Fruit fly (Drosophila melanogaster) whole organism, prepupa: ENCODE results near the gene CG32102.

Experiments used
- CG10669 ChIP-seq: fragments of 200-800 bp; sonication (Bioruptor generic); optimal IDR thresholded peaks from 3 replicates; lab custom pipeline; 2018; ENCODE audit warnings: missing biosample characterization, mild to moderate bottlenecking, missing genetic modification characterization, moderate library complexity
- CG11762 ChIP-seq: fragments of 200-800 bp; sonication (Bioruptor generic); optimal IDR thresholded peaks from 3 replicates; lab custom pipeline; 2016; ENCODE audit warnings: missing biosample characterization, missing genetic modification characterization; ENCODE audit not compliant: insufficient read depth
- CG15336 ChIP-seq: fragments of 200-800 bp; sonication (Bioruptor generic); IDR thresholded peaks from 2 replicates; pipeline ENCODE4 v1.3.6; 2022; ENCODE audit warnings: missing biosample characterization, missing genetic modification characterization
- CG16779 ChIP-seq: fragments of 200-800 bp; sonication (Bioruptor generic); optimal IDR thresholded peaks from 3 replicates; lab custom pipeline; 2017; ENCODE audit warnings: missing biosample characterization, mild to moderate bottlenecking, missing genetic modification characterization
- CG3032 ChIP-seq: fragments of 200-800 bp; optimal IDR thresholded peaks from 2 replicates; lab custom pipeline; 2019; ENCODE audit warnings: missing biosample characterization, mild to moderate bottlenecking, missing genetic modification characterization, moderate library complexity
- CG31627 ChIP-seq: fragments of 200-800 bp; sonication (Bioruptor generic); optimal IDR thresholded peaks from 3 replicates; lab custom pipeline; 2016; ENCODE audit warnings: missing biosample characterization, missing genetic modification characterization
- CG32006 ChIP-seq: fragments of 200-800 bp; sonication (Bioruptor generic); optimal IDR thresholded peaks from 3 replicates; lab custom pipeline; 2017; ENCODE audit warnings: missing biosample characterization, mild to moderate bottlenecking, missing genetic modification characterization
- CG3919 ChIP-seq: fragments of 200-800 bp; sonication (Bioruptor generic); optimal IDR thresholded peaks from 3 replicates; lab custom pipeline; 2016; ENCODE audit warnings: missing biosample characterization, missing genetic modification characterization
- CG4318 ChIP-seq: fragments of 200-800 bp; sonication (Bioruptor generic); optimal IDR thresholded peaks from 3 replicates; lab custom pipeline; 2017; ENCODE audit warnings: missing biosample characterization, mild to moderate bottlenecking, missing genetic modification characterization
- CG6808 ChIP-seq: fragments of 200-800 bp; sonication (Bioruptor generic); optimal IDR thresholded peaks from 3 replicates; lab custom pipeline; 2017; ENCODE audit warnings: missing biosample characterization, missing genetic modification characterization, mild to moderate bottlenecking, moderate library complexity, missing genetic modification reagents
- CG7368 ChIP-seq: fragments of 200-800 bp; sonication (Bioruptor generic); optimal IDR thresholded peaks from 3 replicates; lab custom pipeline; 2016; ENCODE audit warnings: missing biosample characterization, missing genetic modification characterization
- CG8119 ChIP-seq: fragments of 200-800 bp; sonication (Bioruptor generic); IDR thresholded peaks from 3 replicates; pipeline ENCODE4 v1.3.6; 2022; ENCODE audit warnings: missing biosample characterization, missing genetic modification characterization
- CG8319 ChIP-seq: fragments of 200-800 bp; sonication (Bioruptor generic); optimal IDR thresholded peaks from 3 replicates; lab custom pipeline; 2016; ENCODE audit warnings: missing biosample characterization, missing genetic modification characterization
- CG8632 ChIP-seq: fragments of 200-800 bp; sonication (Bioruptor generic); optimal IDR thresholded peaks from 3 replicates; lab custom pipeline; 2016; ENCODE audit warnings: missing biosample characterization, missing genetic modification characterization
- CG9139 ChIP-seq: fragments of 200-800 bp; sonication (Bioruptor generic); optimal IDR thresholded peaks from 3 replicates; lab custom pipeline; 2017; ENCODE audit warnings: missing biosample characterization, mild to moderate bottlenecking, missing genetic modification characterization
- Eip75B ChIP-seq: fragments of 200-800 bp; sonication (Bioruptor generic); optimal IDR thresholded peaks from 3 replicates; lab custom pipeline; 2016; ENCODE audit warnings: missing biosample characterization, missing genetic modification characterization
- Eip78C ChIP-seq: fragments of 200-800 bp; sonication (Bioruptor generic); peaks from one replicate; lab custom pipeline; 2016; ENCODE audit warnings: missing biosample characterization, missing genetic modification characterization
- Ets21C ChIP-seq: fragments of 200-800 bp; sonication (Bioruptor generic); optimal IDR thresholded peaks from 3 replicates; lab custom pipeline; 2016; ENCODE audit warnings: missing biosample characterization, missing genetic modification characterization
- Ets96B ChIP-seq: fragments of 200-800 bp; optimal IDR thresholded peaks from 2 replicates; lab custom pipeline; 2019; ENCODE audit warnings: missing biosample characterization, mild to moderate bottlenecking, missing genetic modification characterization, moderate library complexity
- Gug ChIP-seq: fragments of 200-800 bp; sonication (Bioruptor generic); IDR thresholded peaks from 2 replicates; pipeline ENCODE4 v1.3.6; 2022; ENCODE audit warnings: missing biosample characterization, missing genetic modification characterization
- Hr38 ChIP-seq: sonication (Bioruptor generic); optimal IDR thresholded peaks from 2 replicates; lab custom pipeline; 2016; ENCODE audit warnings: missing biosample characterization, missing genetic modification characterization
- Hr4 ChIP-seq: fragments of 200-800 bp; sonication (Bioruptor generic); optimal IDR thresholded peaks from 3 replicates; lab custom pipeline; 2016; ENCODE audit warnings: missing biosample characterization, missing genetic modification characterization
- Met ChIP-seq: fragments of 200-800 bp; sonication (Bioruptor generic); optimal IDR thresholded peaks from 3 replicates; lab custom pipeline; 2016; ENCODE audit warnings: missing biosample characterization, missing genetic modification characterization
- Sox102F ChIP-seq: fragments of 200-800 bp; sonication (Bioruptor generic); optimal IDR thresholded peaks from 2 replicates; lab custom pipeline; 2016; ENCODE audit warnings: missing biosample characterization, mild to moderate bottlenecking, missing genetic modification characterization
- Sox14 ChIP-seq: fragments of 200-800 bp; sonication (Bioruptor generic); optimal IDR thresholded peaks from 3 replicates; lab custom pipeline; 2016; ENCODE audit warnings: missing biosample characterization, missing genetic modification characterization
- acj6 ChIP-seq: fragments of 200-800 bp; sonication (Bioruptor generic); optimal IDR thresholded peaks from 3 replicates; lab custom pipeline; 2016; ENCODE audit warnings: missing biosample characterization, missing genetic modification characterization
- cyc ChIP-seq: fragments of 200-800 bp; sonication (Bioruptor generic); optimal IDR thresholded peaks from 3 replicates; lab custom pipeline; 2016; ENCODE audit warnings: missing biosample characterization, missing genetic modification characterization
- dac ChIP-seq: fragments of 200-800 bp; sonication (Bioruptor generic); optimal IDR thresholded peaks from 2 replicates; lab custom pipeline; 2017; ENCODE audit warnings: missing biosample characterization, mild to moderate bottlenecking, missing genetic modification characterization
- dsx ChIP-seq: fragments of 200-800 bp; optimal IDR thresholded peaks from 3 replicates; lab custom pipeline; 2019; ENCODE audit warnings: missing biosample characterization, mild to moderate bottlenecking, missing genetic modification characterization, moderate library complexity; ENCODE audit not compliant: poor library complexity, severe bottlenecking
- eg ChIP-seq: fragments of 200-800 bp; sonication (Bioruptor generic); IDR thresholded peaks from 3 replicates; pipeline ENCODE4 v1.3.6; 2022; ENCODE audit warnings: missing biosample characterization, missing genetic modification characterization
- fkh ChIP-seq: fragments of 200-800 bp; sonication (Bioruptor generic); optimal IDR thresholded peaks from 3 replicates; lab custom pipeline; 2017; ENCODE audit warnings: missing biosample characterization, mild to moderate bottlenecking, missing genetic modification characterization, moderate library complexity
- net ChIP-seq: fragments of 200-800 bp; sonication (Bioruptor generic); optimal IDR thresholded peaks from 3 replicates; lab custom pipeline; 2016; ENCODE audit warnings: missing biosample characterization, missing genetic modification characterization
- pdm3 ChIP-seq: fragments of 200-800 bp; sonication (Bioruptor generic); optimal IDR thresholded peaks from 3 replicates; lab custom pipeline; 2016; ENCODE audit warnings: missing biosample characterization, missing genetic modification characterization
- salr ChIP-seq, 2 experiments: fragments of 200-800 bp; sonication (Bioruptor generic); optimal IDR thresholded peaks; 3 replicates each; lab custom pipeline; 2016 to 2018; ENCODE audit warnings: missing biosample characterization in 2 of 2, missing genetic modification characterization in 2 of 2, mild to moderate bottlenecking in 1 of 2
- ss ChIP-seq, 2 experiments: fragments of 200-800 bp; sonication (Bioruptor generic); optimal IDR thresholded peaks; 2 replicates in 1 of 2; 3 replicates in 1 of 2; lab custom pipeline; 2017 to 2018; ENCODE audit warnings: mild to moderate bottlenecking in 2 of 2, missing biosample characterization in 2 of 2, missing genetic modification characterization in 2 of 2, moderate library complexity in 1 of 2
- topi ChIP-seq: fragments of 200-800 bp; sonication (Bioruptor generic); optimal IDR thresholded peaks from 3 replicates; lab custom pipeline; 2016; ENCODE audit warnings: missing biosample characterization, missing genetic modification characterization

The CG32102 gene

DNA sequence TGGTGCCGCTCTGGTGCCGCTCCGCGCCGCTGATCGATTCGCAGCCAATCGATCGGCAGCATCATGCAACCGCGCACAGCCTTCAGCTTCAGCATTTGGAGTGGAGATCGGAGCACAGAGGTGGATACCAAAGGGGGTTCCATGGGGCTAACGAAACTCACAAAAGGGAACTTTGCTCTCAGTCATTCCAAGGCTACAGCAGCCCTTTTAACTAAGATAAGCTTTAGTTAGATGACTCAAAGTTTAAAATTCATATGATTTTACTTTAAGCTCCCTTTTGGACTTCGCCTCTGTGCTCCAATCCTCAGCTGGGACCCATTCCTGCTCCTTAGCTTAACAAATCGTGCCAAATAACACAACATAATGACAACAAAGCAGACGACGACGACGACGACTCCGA lies 49.1 kb downstream of the CG32102 start (continued):
- TF ChIP-seq salr (GFP tag; optimal IDR thresholded peaks at IDR 0.05; lab: Kevin White, UChicago): no peak
- TF ChIP-seq CG8119 (GFP tag; lab: Robert Waterston, UW): no peak
- peak; percentile 44 for TF ChIP-seq topi (GFP tag; lab: Kevin White, UChicago)
- TF ChIP-seq Ets96B: no peak
- TF ChIP-seq eg (GFP tag; lab: Robert Waterston, UW): no peak
- no peak for TF ChIP-seq dac (GFP tag; lab: Kevin White, UChicago)
- TF ChIP-seq dsx (GFP tag; lab: Kevin White, UChicago): peak; percentile 25
- TF ChIP-seq fkh: no peak
- peak; percentile 64 for TF ChIP-seq cyc (GFP tag; lab: Kevin White, UChicago)
- no peak for TF ChIP-seq CG15336 (GFP tag; lab: Robert Waterston, UW)
- TF ChIP-seq CG3919 (GFP tag; lab: Kevin White, UChicago): peak; percentile 40
- no peak for TF ChIP-seq Eip75B
- TF ChIP-seq CG7368 (GFP tag; lab: Kevin White, UChicago): no peak
- no peak for TF ChIP-seq Gug (GFP tag; lab: Robert Waterston, UW)
- no peak for TF ChIP-seq CG8319 (GFP tag; lab: Kevin White, UChicago)
- no peak for TF ChIP-seq Hr38 (GFP tag; lab: Kevin White, UChicago)
- TF ChIP-seq CG3032: peak; percentile 5
- TF ChIP-seq net (GFP tag; lab: Kevin White, UChicago): no peak
- TF ChIP-seq CG11762 (GFP tag; lab: Kevin White, UChicago): no peak
- no peak for TF ChIP-seq pdm3 (GFP tag; lab: Kevin White, UChicago)
- TF ChIP-seq Ets21C (GFP tag; lab: Kevin White, UChicago): no peak
- TF ChIP-seq CG10669 (GFP tag; lab: Kevin White, UChicago): peak; percentile 41
- peak; percentile 80 for TF ChIP-seq Eip78C (GFP tag; lab: Kevin White, UChicago)
- TF ChIP-seq CG8632: no peak
- TF ChIP-seq Met (GFP tag; lab: Kevin White, UChicago): no peak
- no peak for TF ChIP-seq CG32006 (GFP tag; lab: Kevin White, UChicago)
- no peak for TF ChIP-seq Sox102F (GFP tag; lab: Kevin White, UChicago)
- no peak for TF ChIP-seq CG6808 (GFP tag; lab: Kevin White, UChicago)
- no peak for TF ChIP-seq Hr4 (GFP tag; lab: Kevin White, UChicago)
- TF ChIP-seq acj6 (GFP tag; lab: Kevin White, UChicago): no peak
- peak; percentile 9 for TF ChIP-seq CG31627
- TF ChIP-seq CG16779: no peak
- TF ChIP-seq CG4318 (GFP tag; lab: Kevin White, UChicago): no peak
- peak; percentile 16 for TF ChIP-seq CG9139 (GFP tag; lab: Kevin White, UChicago)
- peak in 1 of 2 experiments; percentile 28 for TF ChIP-seq ss (GFP tag; optimal IDR thresholded peaks at IDR 0.05; lab: Kevin White, UChicago)
- TF ChIP-seq Sox14: no peak
